Fruit fly (Drosophila melanogaster) whole organism, embryonic: ENCODE data around the gene Spt6.

ENCODE experiments used
- Antp ChIP-seq: fragments of 200-800 bp; sonication (Bioruptor generic); optimal IDR thresholded peaks from 3 replicates; lab custom pipeline; 2016; ENCODE audit warnings: missing biosample characterization, missing genetic modification characterization
- Awh ChIP-seq: fragments of 200-800 bp; sonication (Bioruptor generic); IDR thresholded peaks from 2 replicates; pipeline ENCODE4, ENCODE4 v1.3.6; 2022; ENCODE audit warnings: missing biosample characterization, missing genetic modification characterization
- CG10209 ChIP-seq: fragments of 200-800 bp; sonication (Bioruptor generic); optimal IDR thresholded peaks from 3 replicates; lab custom pipeline; 2017; ENCODE audit warnings: missing biosample characterization, mild to moderate bottlenecking, missing genetic modification characterization, missing genetic modification reagents
- CG10366 ChIP-seq: fragments of 200-800 bp; sonication (Bioruptor generic); IDR thresholded peaks from 2 replicates; pipeline ENCODE4 v1.3.6; 2022; ENCODE audit warnings: missing biosample characterization, missing genetic modification characterization
- CG11085 ChIP-seq: fragments of 200-800 bp; sonication (Bioruptor generic); IDR thresholded peaks from 2 replicates; pipeline ENCODE4 v1.3.6; 2022; ENCODE audit warnings: missing biosample characterization, missing genetic modification characterization
- CG11504 ChIP-seq: fragments of 200-800 bp; sonication (Bioruptor generic); optimal IDR thresholded peaks from 3 replicates; lab custom pipeline; 2019; ENCODE audit warnings: missing biosample characterization, mild to moderate bottlenecking, missing genetic modification characterization, moderate library complexity
- CG11696 ChIP-seq: fragments of 200-800 bp; sonication (Bioruptor generic); IDR thresholded peaks from 2 replicates; pipeline ENCODE4 v1.3.6; 2022; ENCODE audit warnings: missing biosample characterization, missing genetic modification characterization
- CG12219 ChIP-seq: fragments of 200-800 bp; sonication (Bioruptor generic); optimal IDR thresholded peaks from 3 replicates; lab custom pipeline; 2018; ENCODE audit warnings: missing biosample characterization, mild to moderate bottlenecking, missing genetic modification characterization
- CG13296 ChIP-seq: fragments of 200-800 bp; sonication (Bioruptor generic); optimal IDR thresholded peaks from 3 replicates; lab custom pipeline; 2018; ENCODE audit warnings: missing biosample characterization, mild to moderate bottlenecking, missing genetic modification characterization
- CG13624 ChIP-seq: fragments of 200-800 bp; sonication (Bioruptor generic); optimal IDR thresholded peaks from 2 replicates; lab custom pipeline; 2016; ENCODE audit warnings: missing biosample characterization, missing genetic modification characterization
- CG15601 ChIP-seq: fragments of 200-800 bp; sonication (Bioruptor generic); optimal IDR thresholded peaks from 3 replicates; lab custom pipeline; 2019; ENCODE audit warnings: missing biosample characterization, mild to moderate bottlenecking, missing genetic modification characterization, moderate library complexity
- CG17361 ChIP-seq: fragments of 200-800 bp; sonication (Bioruptor generic); IDR thresholded peaks from 3 replicates; pipeline ENCODE4 v1.3.6; 2022; ENCODE audit warnings: missing biosample characterization, missing genetic modification characterization
- CG18599 ChIP-seq: fragments of 200-800 bp; sonication (Bioruptor generic); optimal IDR thresholded peaks from 3 replicates; lab custom pipeline; 2017; ENCODE audit warnings: missing biosample characterization, missing genetic modification characterization, mild to moderate bottlenecking, moderate library complexity, missing genetic modification reagents
- CG2116 ChIP-seq: fragments of 200-800 bp; sonication (Bioruptor generic); optimal IDR thresholded peaks from 3 replicates; lab custom pipeline; 2018; ENCODE audit warnings: missing biosample characterization, mild to moderate bottlenecking, missing genetic modification characterization
- CG2199 ChIP-seq: fragments of 200-800 bp; sonication (Bioruptor generic); IDR thresholded peaks from 3 replicates; pipeline ENCODE4 v1.3.6; 2022; ENCODE audit warnings: missing biosample characterization, missing genetic modification characterization
- CG3065 ChIP-seq: fragments of 200-800 bp; sonication (Bioruptor generic); optimal IDR thresholded peaks from 2 replicates; lab custom pipeline; 2016; ENCODE audit warnings: missing biosample characterization, missing genetic modification characterization
- CG3281 ChIP-seq: fragments of 200-800 bp; sonication (Bioruptor generic); optimal IDR thresholded peaks from 3 replicates; lab custom pipeline; 2017; ENCODE audit warnings: missing biosample characterization, mild to moderate bottlenecking, missing genetic modification characterization
- CG34422 ChIP-seq: fragments of 200-800 bp; sonication (Bioruptor generic); IDR thresholded peaks from 3 replicates; pipeline ENCODE4 v1.3.6; 2022; ENCODE audit warnings: missing biosample characterization, missing genetic modification characterization
- CG5180 ChIP-seq: fragments of 200-800 bp; sonication (Bioruptor generic); optimal IDR thresholded peaks from 3 replicates; lab custom pipeline; 2017; ENCODE audit warnings: missing biosample characterization, missing genetic modification characterization, mild to moderate bottlenecking, moderate library complexity, missing genetic modification reagents
- CG6683 ChIP-seq: fragments of 200-800 bp; sonication (Bioruptor generic); optimal IDR thresholded peaks from 2 replicates; lab custom pipeline; 2017; ENCODE audit warnings: missing biosample characterization, mild to moderate bottlenecking, missing genetic modification characterization, missing genetic modification reagents
- CG7556 ChIP-seq: fragments of 200-800 bp; sonication (Bioruptor generic); optimal IDR thresholded peaks from 2 replicates; lab custom pipeline; 2017; ENCODE audit warnings: missing biosample characterization, mild to moderate bottlenecking, missing genetic modification characterization
- CG8290 ChIP-seq, 3 experiments: fragments of 200-800 bp; sonication (Bioruptor generic); optimal IDR thresholded peaks; 2 replicates each; lab custom pipeline; 2016 to 2019; ENCODE audit warnings: missing biosample characterization in 3 of 3, missing genetic modification characterization in 3 of 3, mild to moderate bottlenecking in 2 of 3, moderate library complexity in 1 of 3
- Camta ChIP-seq: fragments of 200-800 bp; sonication (Bioruptor generic); optimal IDR thresholded peaks from 2 replicates; lab custom pipeline; 2016; ENCODE audit warnings: missing biosample characterization, missing genetic modification characterization
- CrebB ChIP-seq: fragments of 200-800 bp; sonication (Bioruptor generic); optimal IDR thresholded peaks from 3 replicates; lab custom pipeline; 2018; ENCODE audit warnings: missing biosample characterization, mild to moderate bottlenecking, missing genetic modification characterization
- H2.0 ChIP-seq: fragments of 200-800 bp; sonication (Bioruptor generic); IDR thresholded peaks from 2 replicates; pipeline ENCODE4 v1.3.6; 2022; ENCODE audit warnings: missing biosample characterization, missing genetic modification characterization
- HLH3B ChIP-seq: fragments of 200-800 bp; sonication (Bioruptor generic); IDR thresholded peaks from 2 replicates; pipeline ENCODE4 v1.3.6; 2022; ENCODE audit warnings: missing biosample characterization, missing genetic modification characterization
- Hr51 ChIP-seq, 2 experiments: fragments of 200-800 bp; sonication (Bioruptor generic); optimal IDR thresholded peaks; 2 replicates in 1 of 2; 3 replicates in 1 of 2; lab custom pipeline; 2016 to 2018; ENCODE audit warnings: missing biosample characterization in 2 of 2, missing genetic modification characterization in 2 of 2, mild to moderate bottlenecking in 1 of 2, moderate library complexity in 1 of 2
- Lpt ChIP-seq: fragments of >200 bp; optimal IDR thresholded peaks from 2 replicates; lab custom pipeline; 2018; ENCODE audit warnings: missing biosample characterization, missing genetic modification characterization
- Nf-YA ChIP-seq: fragments of 200-800 bp; sonication (Bioruptor generic); IDR thresholded peaks from 2 replicates; pipeline ENCODE4 v1.3.6; 2022; ENCODE audit warnings: missing biosample characterization, missing genetic modification characterization
- Optix ChIP-seq: fragments of 200-800 bp; sonication (Bioruptor generic); IDR thresholded peaks from 3 replicates; pipeline ENCODE4 v1.3.6; 2022; ENCODE audit warnings: missing biosample characterization, missing genetic modification characterization
- Ptx1 ChIP-seq: fragments of 200-800 bp; sonication (Bioruptor generic); IDR thresholded peaks from 2 replicates; pipeline ENCODE4 v1.3.6; 2022; ENCODE audit warnings: missing biosample characterization, missing genetic modification characterization
- Ravus ChIP-seq: fragments of 200-800 bp; sonication (Bioruptor generic); IDR thresholded peaks from 2 replicates; pipeline ENCODE4 v1.3.6; 2022; ENCODE audit warnings: missing biosample characterization, missing genetic modification characterization
- Rfx ChIP-seq: fragments of 200-800 bp; sonication (Bioruptor generic); IDR thresholded peaks from 2 replicates; pipeline ENCODE4 v1.3.6; 2022; ENCODE audit warnings: missing biosample characterization, missing genetic modification characterization
- al ChIP-seq: fragments of 200-800 bp; sonication (Bioruptor generic); IDR thresholded peaks from 2 replicates; pipeline ENCODE4 v1.3.6; 2022; ENCODE audit warnings: missing biosample characterization, missing genetic modification characterization
- ci ChIP-seq: fragments of 200-800 bp; sonication (Bioruptor generic); IDR thresholded peaks from 3 replicates; pipeline ENCODE4 v1.3.6; 2022; ENCODE audit warnings: missing biosample characterization, missing genetic modification characterization
- dysf ChIP-seq: fragments of 200-800 bp; sonication (Bioruptor generic); IDR thresholded peaks from 3 replicates; pipeline ENCODE4 v1.3.6; 2022; ENCODE audit warnings: missing biosample characterization, missing genetic modification characterization
- fru ChIP-seq: fragments of >200 bp; optimal IDR thresholded peaks from 2 replicates; lab custom pipeline; 2017
- gem ChIP-seq: fragments of 200-800 bp; sonication (Bioruptor generic); optimal IDR thresholded peaks from 2 replicates; lab custom pipeline; 2019; ENCODE audit warnings: missing biosample characterization, mild to moderate bottlenecking, missing genetic modification characterization, moderate library complexity
- gsb-n ChIP-seq: fragments of 200-800 bp; sonication (Bioruptor generic); optimal IDR thresholded peaks from 3 replicates; lab custom pipeline; 2018; ENCODE audit warnings: missing biosample characterization, mild to moderate bottlenecking, missing genetic modification characterization
- nmo ChIP-seq: fragments of 200-800 bp; sonication (Bioruptor generic); optimal IDR thresholded peaks from 2 replicates; lab custom pipeline; 2018; ENCODE audit warnings: missing biosample characterization, mild to moderate bottlenecking, missing genetic modification characterization, moderate library complexity
- nom ChIP-seq: fragments of 200-800 bp; sonication (Bioruptor generic); optimal IDR thresholded peaks from 2 replicates; lab custom pipeline; 2017; ENCODE audit warnings: missing biosample characterization, missing genetic modification characterization, mild to moderate bottlenecking, moderate library complexity, missing genetic modification reagents
- oc ChIP-seq: fragments of 200-800 bp; sonication (Bioruptor generic); optimal IDR thresholded peaks from 2 replicates; lab custom pipeline; 2018; ENCODE audit warnings: missing biosample characterization, mild to moderate bottlenecking, missing genetic modification characterization, moderate library complexity
- p53 ChIP-seq: fragments of 200-800 bp; sonication (Bioruptor generic); optimal IDR thresholded peaks from 2 replicates; lab custom pipeline; 2016; ENCODE audit warnings: missing biosample characterization, missing genetic modification characterization
- prd ChIP-seq, 3 experiments: fragments of >200 bp in 2 of 3; fragments of 200-800 bp in 1 of 3; sonication (Bioruptor generic) in 1 of 3; optimal IDR thresholded peaks in 2 of 3; IDR thresholded peaks in 1 of 3; 2 replicates in 2 of 3; 3 replicates in 1 of 3; pipeline versions ENCODE4 v1.3.6 to Lab custom; 2017 to 2022; ENCODE audit warnings: missing biosample characterization in 1 of 3, missing genetic modification characterization in 1 of 3
- pros ChIP-seq: fragments of 200-800 bp; sonication (Bioruptor generic); optimal IDR thresholded peaks from 3 replicates; lab custom pipeline; 2019; ENCODE audit warnings: missing biosample characterization, mild to moderate bottlenecking, missing genetic modification characterization, moderate library complexity
- sens ChIP-seq: fragments of 200-800 bp; sonication (Bioruptor generic); peaks from one replicate; lab custom pipeline; 2016; ENCODE audit warnings: missing biosample characterization, missing genetic modification characterization
- slbo ChIP-seq: fragments of 200-800 bp; sonication (Bioruptor generic); IDR thresholded peaks from 2 replicates; pipeline ENCODE4 v1.3.6; 2022; ENCODE audit warnings: missing biosample characterization, missing genetic modification characterization
- sna ChIP-seq: fragments of 200-800 bp; sonication (Bioruptor generic); IDR thresholded peaks from 2 replicates; pipeline ENCODE4 v1.3.6; 2022; ENCODE audit warnings: missing biosample characterization, missing genetic modification characterization; ENCODE audit not compliant: partially characterized antibody
- sob ChIP-seq: fragments of 200-800 bp; sonication (Bioruptor generic); IDR thresholded peaks from 2 replicates; pipeline ENCODE4 v1.3.6; 2022; ENCODE audit warnings: missing biosample characterization, missing genetic modification characterization
- trh ChIP-seq: fragments of 200-800 bp; sonication (Bioruptor generic); optimal IDR thresholded peaks from 2 replicates; lab custom pipeline; 2016; ENCODE audit warnings: missing biosample characterization, missing genetic modification characterization
- wdn ChIP-seq: fragments of 200-800 bp; sonication (Bioruptor generic); IDR thresholded peaks from 2 replicates; pipeline ENCODE4 v1.3.6; 2022; ENCODE audit warnings: missing biosample characterization, missing genetic modification characterization

The Spt6 gene

dm6 chrX:6310408-6310807 is 42.8 kb downstream of the Spt6 start (continued):
- TF ChIP-seq nmo: peak; percentile 19
- TF ChIP-seq sob (GFP tag; lab: Robert Waterston, UW): no peak
- no peak for TF ChIP-seq fru
- no peak for TF ChIP-seq CG10366 (GFP tag; lab: Robert Waterston, UW)
- TF ChIP-seq Rfx (GFP tag; lab: Robert Waterston, UW): peak; percentile 28; the same call in 1 of the 2 replicates
- TF ChIP-seq Awh (GFP tag; lab: Robert Waterston, UW): no peak
- peak; percentile 2 for TF ChIP-seq oc (tag; lab: Kevin White, UChicago)
- TF ChIP-seq CrebB (tag; lab: Kevin White, UChicago): no peak
- TF ChIP-seq CG18599 (GFP tag; lab: Kevin White, UChicago): peak; percentile 49
- TF ChIP-seq H2.0 (GFP tag; lab: Robert Waterston, UW): no peak
- TF ChIP-seq Optix: 0 out of 3 replicates have a peak, but pooled peaks have one; percentile 19
- no peak for TF ChIP-seq CG5180 (GFP tag; lab: Kevin White, UChicago)
- no peak for TF ChIP-seq Nf-YA
- no peak for TF ChIP-seq CG2199
- no peak for TF ChIP-seq p53 (GFP tag; lab: Kevin White, UChicago)
- TF ChIP-seq sens: peak; percentile 74
- TF ChIP-seq CG10209 (GFP tag; lab: Kevin White, UChicago): no peak
- no peak for TF ChIP-seq sna (GFP tag; lab: Robert Waterston, UW)
- no peak for TF ChIP-seq Lpt (GFP tag; lab: Kevin White, UChicago)
- no peak for TF ChIP-seq gsb-n (tag; lab: Kevin White, UChicago)
- no peak for TF ChIP-seq CG15601 (tag; lab: Kevin White, UChicago)
- no peak for TF ChIP-seq pros
- no peak for TF ChIP-seq CG13624 (GFP tag; lab: Kevin White, UChicago)
- peak; percentile 35; the same call in 1 of the 3 replicates for TF ChIP-seq dysf (GFP tag; lab: Robert Waterston, UW)
- TF ChIP-seq CG7556: peak; percentile 13
- TF ChIP-seq Ravus: no peak
- TF ChIP-seq wdn (GFP tag; lab: Robert Waterston, UW): 0 out of 2 replicates have a peak, but pooled peaks have one; percentile 21
- TF ChIP-seq CG6683 (GFP tag; lab: Kevin White, UChicago): no peak
- TF ChIP-seq HLH3B (GFP tag; lab: Robert Waterston, UW): 0 out of 2 replicates have a peak, but pooled peaks have one; percentile 31
- peak; percentile 51 for TF ChIP-seq CG11504 (tag; lab: Kevin White, UChicago)
- no peak for TF ChIP-seq trh (GFP tag; lab: Kevin White, UChicago)
- peak; percentile 25; the same call in 1 of the 2 replicates for TF ChIP-seq Ptx1 (GFP tag; lab: Robert Waterston, UW)
- TF ChIP-seq CG11085 (GFP tag; lab: Robert Waterston, UW): no peak
- no peak for TF ChIP-seq Camta (GFP tag; lab: Kevin White, UChicago)
- TF ChIP-seq slbo (GFP tag; lab: Robert Waterston, UW): peak; percentile 40
- peak; percentile 27 for TF ChIP-seq gem (tag; lab: Kevin White, UChicago)
- TF ChIP-seq nom: no peak
- TF ChIP-seq CG13296 (GFP tag; lab: Kevin White, UChicago): no peak
- peak; percentile 59; the same call in 2 of the 3 replicates for TF ChIP-seq ci (GFP tag; lab: Robert Waterston, UW)
- TF ChIP-seq al: no peak
- TF ChIP-seq Antp (GFP tag; lab: Kevin White, UChicago): peak; percentile 7
- TF ChIP-seq CG34422 (GFP tag; lab: Robert Waterston, UW): no peak
- no peak for TF ChIP-seq CG3065 (GFP tag; lab: Kevin White, UChicago)
- no peak for TF ChIP-seq CG12219 (GFP tag; lab: Kevin White, UChicago)
- no peak for TF ChIP-seq CG8290 (GFP tag; optimal IDR thresholded peaks at IDR 0.05; lab: Kevin White, UChicago)
- peak in 1 of 2 experiments; percentile 74 for TF ChIP-seq CG8290 (tag; optimal IDR thresholded peaks at IDR 0.05; lab: Kevin White, UChicago)
- no peak for TF ChIP-seq CG11696 (GFP tag; lab: Robert Waterston, UW)
- no peak for TF ChIP-seq prd (optimal IDR thresholded peaks at IDR 0.05; lab: Kevin White, UChicago)
- peak; percentile 39; the same call in 1 of the 3 replicates for TF ChIP-seq prd (GFP tag; IDR thresholded peaks at IDR 0.05; lab: Robert Waterston, UW)
- peak in 1 of 2 experiments; percentile 46 for TF ChIP-seq Hr51 (GFP tag; optimal IDR thresholded peaks at IDR 0.05; lab: Kevin White, UChicago)
- no peak for TF ChIP-seq CG17361 (GFP tag; lab: Robert Waterston, UW)
- no peak for TF ChIP-seq CG3281 (GFP tag; lab: Kevin White, UChicago)
- TF ChIP-seq CG2116: no peak
